Worm (Caenorhabditis elegans): ENCODE measurements around the gene R144.13.

DNA sequence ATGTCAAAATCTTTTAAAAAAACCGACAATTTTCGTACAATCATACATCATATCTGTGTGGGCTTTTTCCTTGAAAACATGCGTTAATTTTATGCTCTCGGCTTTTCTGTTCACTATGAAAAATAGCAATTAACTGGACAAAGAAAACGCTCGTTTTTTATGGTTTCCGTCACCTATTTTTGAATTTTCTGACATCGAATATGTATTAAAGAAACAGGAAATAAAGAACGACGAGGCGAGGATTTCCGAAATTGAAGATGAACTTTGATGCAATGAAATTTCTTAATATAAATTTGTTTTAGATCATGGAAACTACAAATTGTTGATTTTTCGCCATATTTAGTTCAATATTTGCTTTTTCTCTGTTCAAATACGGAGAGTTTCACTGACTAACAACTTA is 39.1 kb upstream of the R144.13 start:
- TF ChIP-seq daf-12 (tag; optimal IDR thresholded peaks at IDR 0.05) (no peak), ceh-28 (tag; optimal IDR thresholded peaks at IDR 0.05) (no peak), D1046.2 (GFP tag; IDR thresholded peaks at IDR 0.05) (no peak), mep-1 (tag; optimal IDR thresholded peaks at IDR 0.05) (no peak), gei-8 (GFP tag; optimal IDR thresholded peaks at IDR 0.05) (no peak)

Measured in whole organism, L4 larva.